Fruit fly (Drosophila melanogaster): ENCODE data around the gene Tdrd3.

Gene Tdrd3

DNA sequence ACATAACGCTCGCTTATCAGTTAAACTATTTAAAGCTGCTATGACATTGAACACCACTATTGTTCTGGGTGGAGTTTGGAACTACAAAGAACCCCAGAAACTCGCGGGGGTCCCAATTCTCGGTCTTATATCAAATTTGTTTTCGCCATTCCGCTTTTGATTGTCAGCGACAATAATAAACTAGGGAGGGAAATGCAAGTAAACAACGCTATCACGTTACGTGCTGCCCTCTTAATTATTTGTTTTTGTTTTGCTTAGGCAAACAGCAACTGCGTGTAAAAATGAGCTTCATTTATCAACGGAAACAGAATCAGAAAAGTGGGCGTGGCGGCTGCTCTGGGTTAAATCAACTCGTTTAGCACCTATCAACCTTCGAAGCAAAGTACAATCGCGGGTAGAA lies 6.4 kb upstream of the Tdrd3 start (continued):
- TF ChIP-seq dan (GFP tag; IDR thresholded peaks at IDR 0.05) (no peak), caup (GFP tag; optimal IDR thresholded peaks at IDR 0.05; ENCODE audit: severe bottlenecking) (peak; percentile 60), Max (GFP tag; optimal IDR thresholded peaks at IDR 0.05) (no peak), Hey (tag; optimal IDR thresholded peaks at IDR 0.05) (peak; percentile 38), CG8388 (GFP tag; optimal IDR thresholded peaks at IDR 0.05) (no peak), ems (GFP tag; optimal IDR thresholded peaks at IDR 0.05) (no peak), Side (GFP tag; optimal IDR thresholded peaks at IDR 0.05) (no peak), Mad (GFP tag; optimal IDR thresholded peaks at IDR 0.05) (no peak), H2.0 (GFP tag; IDR thresholded peaks at IDR 0.05) (no peak), ATbp (GFP tag; optimal IDR thresholded peaks at IDR 0.05) (peak; percentile 74), stc (GFP tag; IDR thresholded peaks at IDR 0.05) (peak; percentile 15; the same call in 1 of the 2 replicates), CG15011 (GFP tag; optimal IDR thresholded peaks at IDR 0.05) (peak; percentile 54), Ptx1 (GFP tag; IDR thresholded peaks at IDR 0.05) (no peak), CG10565 (GFP tag; optimal IDR thresholded peaks at IDR 0.05) (no peak), BEAF-32 (GFP tag; optimal IDR thresholded peaks at IDR 0.05) (no peak), CG10274 (GFP tag; optimal IDR thresholded peaks at IDR 0.05) (no peak), Tbp (GFP tag; optimal IDR thresholded peaks at IDR 0.05) (no peak), CG2116 (GFP tag; optimal IDR thresholded peaks at IDR 0.05) (peak; percentile 22), CG17829 (tag; optimal IDR thresholded peaks at IDR 0.05) (no peak), nau (GFP tag; optimal IDR thresholded peaks at IDR 0.05) (no peak), CG12744 (GFP tag; optimal IDR thresholded peaks at IDR 0.05) (no peak), C15 (GFP tag; IDR thresholded peaks at IDR 0.05) (no peak), repo (GFP tag; optimal IDR thresholded peaks at IDR 0.05) (no peak), Gug (GFP tag; IDR thresholded peaks at IDR 0.05) (no peak), CG3995 (GFP tag; optimal IDR thresholded peaks at IDR 0.05) (no peak), sna (GFP tag; IDR thresholded peaks at IDR 0.05; ENCODE audit: partially characterized antibody) (no peak), CG30431 (GFP tag; optimal IDR thresholded peaks at IDR 0.05) (no peak), CG3726 (GFP tag; IDR thresholded peaks at IDR 0.05) (no peak), CG4282 (GFP tag; optimal IDR thresholded peaks at IDR 0.05) (no peak), CG5180 (GFP tag; optimal IDR thresholded peaks at IDR 0.05) (peak; percentile 27), Ssrp (tag; optimal IDR thresholded peaks at IDR 0.05) (no peak), CG13894 (tag; optimal IDR thresholded peaks at IDR 0.05) (no peak), al (GFP tag; IDR thresholded peaks at IDR 0.05) (no peak), CG13424 (tag; optimal IDR thresholded peaks at IDR 0.05) (peak; percentile 13), Pdp1 (GFP tag; optimal IDR thresholded peaks at IDR 0.05) (no peak), Hand (GFP tag; optimal IDR thresholded peaks at IDR 0.05) (no peak), NK7.1 (GFP tag; optimal IDR thresholded peaks at IDR 0.05) (no peak), Myb (GFP tag; optimal IDR thresholded peaks at IDR 0.05) (no peak), pb (GFP tag; optimal IDR thresholded peaks at IDR 0.05) (no peak), CG32767 (GFP tag; IDR thresholded peaks at IDR 0.05) (no peak), amos (GFP tag; IDR thresholded peaks at IDR 0.05; ENCODE audit: partially characterized antibody) (no peak), cwo (GFP tag; optimal IDR thresholded peaks at IDR 0.05) (no peak), cg (GFP tag; optimal IDR thresholded peaks at IDR 0.05) (no peak), prd (optimal IDR thresholded peaks at IDR 0.05) (no peak), prd (GFP tag; IDR thresholded peaks at IDR 0.05) (no peak), CG1792 (GFP tag; optimal IDR thresholded peaks at IDR 0.05) (no peak), CG31388 (GFP tag; optimal IDR thresholded peaks at IDR 0.05) (no peak), Dip3 (GFP tag; optimal IDR thresholded peaks at IDR 0.05) (no peak), corto (GFP tag; optimal IDR thresholded peaks at IDR 0.05) (no peak), Blimp-1 (GFP tag; optimal IDR thresholded peaks at IDR 0.05) (peak; percentile 20), Atf6 (GFP tag; IDR thresholded peaks at IDR 0.05) (peak; percentile 44; the same call in 1 of the 2 replicates)
